Worm (Caenorhabditis elegans) whole organism, midembryonic: ENCODE data around the gene Y43C5A.2.

Source experiments
- T22C8.4 ChIP-seq: fragments of 200-800 bp; sonication (Bioruptor generic); IDR thresholded peaks from 2 replicates; pipeline ENCODE4 v1.3.6; 2022; ENCODE audit warnings: missing genetic modification characterization, missing compliant biosample characterization
- cog-1 ChIP-seq: sonication (generic microtip); optimal IDR thresholded peaks from 2 replicates; lab custom pipeline; 2016; ENCODE audit warnings: missing genetic modification characterization, missing compliant biosample characterization
- flt-1 ChIP-seq: fragments of 200-800 bp; sonication (Bioruptor generic); IDR thresholded peaks from 2 replicates; pipeline ENCODE4 v1.3.6; 2022; ENCODE audit warnings: missing genetic modification characterization, missing compliant biosample characterization
- klf-2 ChIP-seq: fragments of 200-800 bp; sonication (Bioruptor generic); conservative IDR thresholded peaks from 2 replicates; pipeline ENCODE4 v1.3.6; 2022; ENCODE audit warnings: missing genetic modification reagents, missing genetic modification characterization, missing compliant biosample characterization
- med-1 ChIP-seq: sonication (generic microtip); optimal IDR thresholded peaks from 2 replicates; lab custom pipeline; 2017; ENCODE audit warnings: missing genetic modification characterization, mild to moderate bottlenecking, missing compliant biosample characterization, antibody characterized with exemption, missing genetic modification reagents; ENCODE audit not compliant: insufficient read depth
- ref-1 ChIP-seq: fragments of 200-800 bp; sonication (Bioruptor generic); conservative IDR thresholded peaks from 2 replicates; pipeline ENCODE4 v1.3.6; 2022; ENCODE audit warnings: missing genetic modification reagents, missing genetic modification characterization, missing compliant biosample characterization
- tab-1 ChIP-seq: fragments of 200-800 bp; sonication (Bioruptor generic); IDR thresholded peaks from 2 replicates; pipeline ENCODE4 v1.3.6; 2022; ENCODE audit warnings: missing genetic modification characterization, missing compliant biosample characterization
- ztf-23 ChIP-seq: fragments of 200-800 bp; sonication (Bioruptor generic); IDR thresholded peaks from 2 replicates; pipeline ENCODE4 v1.3.6; 2022; ENCODE audit warnings: missing genetic modification reagents, missing genetic modification characterization, missing compliant biosample characterization
- ztf-29 ChIP-seq: fragments of 200-800 bp; sonication (Bioruptor generic); IDR thresholded peaks from 2 replicates; pipeline ENCODE4 v1.3.6; 2022; ENCODE audit warnings: missing genetic modification reagents, missing genetic modification characterization, missing compliant biosample characterization

The Y43C5A.2 gene

ce11 chrIV:10269137-10269933, at the start of gene Y43C5A.2, which contains the start of gene nspd-7:
Gene Y43C5A.2 (plus strand): TSS chrIV:10269883.
Gene nspd-7 (minus strand): TSS chrIV:10269187.
- no peak for TF ChIP-seq ztf-29 (GFP tag; lab: Robert Waterston, UW)
- no peak for TF ChIP-seq flt-1 (GFP tag; lab: Robert Waterston, UW)
- no peak for TF ChIP-seq cog-1
- TF ChIP-seq med-1 (GFP tag; lab: Kevin White, UChicago) = no peak

ce11 chrIV:10221187-10221586, 48.5 kb upstream of the Y43C5A.2 start, which contains the start of gene tram-1:
Gene tram-1 (minus strand): TSS chrIV:10221287.
- no peak for TF ChIP-seq klf-2 (GFP tag; lab: Robert Waterston, UW)
- TF ChIP-seq ztf-29 (GFP tag; lab: Robert Waterston, UW) = no peak
- no peak for TF ChIP-seq med-1 (GFP tag; lab: Kevin White, UChicago)
- no peak for TF ChIP-seq tab-1
- no peak for TF ChIP-seq flt-1 (GFP tag; lab: Robert Waterston, UW)
- TF ChIP-seq ztf-23 (GFP tag; lab: Robert Waterston, UW) = no peak
- TF ChIP-seq ref-1 (GFP tag; lab: Robert Waterston, UW) = no peak
- TF ChIP-seq cog-1 = no peak
- no peak for TF ChIP-seq T22C8.4 (GFP tag; lab: Robert Waterston, UW)

- no peak for TF ChIP-seq T22C8.4 (GFP tag; lab: Robert Waterston, UW)
- TF ChIP-seq ztf-29 (GFP tag; lab: Robert Waterston, UW) = 0 out of 2 replicates have a peak, but pooled peaks have one; percentile 44
- TF ChIP-seq cog-1 = peak; percentile 58
Observed at ce11 chrIV:10222122-10222589, 47.5 kb upstream of the Y43C5A.2 start, which contains the start of gene C24F3.2. Gene C24F3.2 (plus strand): TSS chrIV:10222539.

DNA sequence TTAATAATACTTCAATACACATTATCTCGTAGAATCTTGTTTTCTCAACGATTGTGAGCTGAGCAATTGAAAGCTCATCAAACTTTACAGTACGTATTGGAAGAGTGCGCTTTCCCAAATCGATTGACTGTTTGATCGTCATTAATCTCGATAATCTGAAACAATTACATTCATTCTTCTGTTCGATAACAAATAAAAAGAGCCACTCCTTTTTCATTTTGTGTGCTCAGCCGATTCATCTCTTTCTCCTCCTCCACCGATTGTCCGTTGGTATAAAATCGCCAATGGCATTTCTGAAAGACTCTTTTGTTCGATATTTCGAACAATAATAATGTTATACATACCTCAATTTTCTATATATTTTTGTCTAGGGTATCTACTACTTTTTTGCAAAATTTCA, 46.0 kb upstream of the Y43C5A.2 start, which contains the start of gene nas-12:
nas-12 (plus strand) TSS at position 301 of the 400 bp plus-strand sequence.
- TF ChIP-seq ref-1 (GFP tag; lab: Robert Waterston, UW) (no peak), flt-1 (GFP tag; lab: Robert Waterston, UW) (no peak), tab-1 (no peak), cog-1 (no peak), T22C8.4 (GFP tag; lab: Robert Waterston, UW) (no peak)

DNA sequence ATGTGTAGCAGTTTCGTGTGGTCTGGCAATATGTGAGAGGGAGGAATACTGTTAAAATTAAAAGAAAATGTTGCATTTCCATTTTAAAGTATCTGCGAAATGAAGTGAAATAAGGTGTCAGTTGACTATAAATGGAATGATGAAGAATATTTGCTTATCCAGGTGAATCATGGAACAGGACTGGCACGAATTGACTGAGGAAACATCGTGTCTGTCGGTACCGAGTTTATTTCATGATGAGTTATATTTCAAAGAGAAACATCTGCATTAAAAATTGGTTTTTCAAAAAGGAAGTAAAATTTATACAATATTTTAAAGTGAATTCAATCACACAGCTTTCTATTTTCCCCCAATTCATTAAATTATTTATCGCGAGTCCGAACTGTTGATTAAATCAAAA, 42.1 kb upstream of the Y43C5A.2 start, which contains the start of gene F01G10.6:
F01G10.6 (minus strand) TSS at position 101 of the 400 bp plus-strand sequence.
- TF ChIP-seq ref-1 (GFP tag; lab: Robert Waterston, UW) (no peak), klf-2 (GFP tag; lab: Robert Waterston, UW) (no peak), cog-1 (no peak), tab-1 (no peak), ztf-29 (GFP tag; lab: Robert Waterston, UW) (no peak), T22C8.4 (GFP tag; lab: Robert Waterston, UW) (no peak), ztf-23 (GFP tag; lab: Robert Waterston, UW) (no peak), flt-1 (GFP tag; lab: Robert Waterston, UW) (no peak), med-1 (GFP tag; lab: Kevin White, UChicago) (no peak)

DNA sequence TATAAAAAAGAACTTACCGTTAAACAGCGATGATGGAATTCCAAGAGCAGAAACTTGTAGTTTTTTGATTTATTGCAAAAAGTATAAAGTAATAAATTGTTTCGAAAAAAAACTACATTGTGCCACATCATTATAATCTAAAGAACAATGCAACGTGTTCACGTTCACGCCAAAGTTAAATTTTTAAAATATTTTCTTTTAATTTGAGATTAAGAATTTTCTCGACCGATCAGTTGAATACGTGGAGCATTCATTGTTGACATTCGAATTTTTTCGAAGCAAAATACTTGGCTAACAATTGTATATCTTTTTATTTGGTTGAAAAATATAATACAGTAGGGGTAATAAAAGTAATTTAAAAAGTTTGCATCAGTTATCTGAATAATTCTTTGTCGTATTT, 38.7 kb upstream of the Y43C5A.2 start, which contains the start of gene F01G10.5:
F01G10.5 (minus strand) TSS at position 101 of the 400 bp plus-strand sequence.
- TF ChIP-seq ztf-23 (GFP tag; lab: Robert Waterston, UW) (no peak), T22C8.4 (GFP tag; lab: Robert Waterston, UW) (no peak)

ce11 chrIV:10232456-10232855, 37.2 kb upstream of the Y43C5A.2 start, which contains the start of gene F01G10.4:
Gene F01G10.4 (minus strand): TSS chrIV:10232556.
- TF ChIP-seq ztf-29 (GFP tag; lab: Robert Waterston, UW) (no peak), T22C8.4 (GFP tag; lab: Robert Waterston, UW) (no peak), klf-2 (GFP tag; lab: Robert Waterston, UW) (no peak), med-1 (GFP tag; lab: Kevin White, UChicago) (no peak), ztf-23 (GFP tag; lab: Robert Waterston, UW) (no peak), cog-1 (no peak), ref-1 (GFP tag; lab: Robert Waterston, UW) (no peak), flt-1 (GFP tag; lab: Robert Waterston, UW) (no peak), tab-1 (no peak)

DNA sequence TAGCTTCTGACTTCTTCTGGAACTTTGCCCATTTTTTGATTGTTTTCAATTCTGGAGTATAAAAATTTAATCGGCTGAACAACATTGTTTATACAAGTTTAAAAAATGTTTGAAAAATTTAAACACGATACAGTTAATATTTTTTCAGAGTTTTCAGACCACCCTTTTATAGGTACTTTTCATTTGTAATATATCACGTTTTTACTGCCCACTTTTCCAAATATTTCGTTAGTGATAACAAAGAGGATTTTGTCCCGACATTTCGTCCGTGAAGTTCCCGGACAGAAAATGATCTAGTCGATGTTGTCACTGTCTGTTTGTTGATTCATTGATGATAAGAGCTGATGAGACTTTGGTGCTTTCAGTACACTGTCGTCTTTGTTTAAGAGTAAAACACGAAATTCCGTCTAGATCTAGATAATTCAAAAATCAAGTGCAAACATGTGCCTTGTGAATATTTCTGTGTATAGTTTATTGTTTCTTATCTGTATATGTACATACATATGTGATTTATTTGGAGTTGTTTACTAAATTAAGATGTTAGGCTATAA, 34.3 kb upstream of the Y43C5A.2 start, which contains the start of gene ech-9:
ech-9 (minus strand) TSS at position 51 of the 551 bp plus-strand sequence.
- TF ChIP-seq klf-2 (GFP tag; lab: Robert Waterston, UW) (no peak), cog-1 (no peak), ref-1 (GFP tag; lab: Robert Waterston, UW) (no peak), flt-1 (GFP tag; lab: Robert Waterston, UW) (no peak), med-1 (GFP tag; lab: Kevin White, UChicago) (no peak), tab-1 (no peak), ztf-29 (GFP tag; lab: Robert Waterston, UW) (no peak), ztf-23 (GFP tag; lab: Robert Waterston, UW) (no peak), T22C8.4 (GFP tag; lab: Robert Waterston, UW) (no peak)

ce11 chrIV:10236106-10236505, 33.6 kb upstream of the Y43C5A.2 start:
- no peak for TF ChIP-seq ztf-29 (GFP tag; lab: Robert Waterston, UW)
- TF ChIP-seq med-1 (GFP tag; lab: Kevin White, UChicago) = no peak
- no peak for TF ChIP-seq T22C8.4 (GFP tag; lab: Robert Waterston, UW)
- no peak for TF ChIP-seq klf-2 (GFP tag; lab: Robert Waterston, UW)
- TF ChIP-seq cog-1 = no peak
- no peak for TF ChIP-seq ztf-23 (GFP tag; lab: Robert Waterston, UW)
- TF ChIP-seq flt-1 (GFP tag; lab: Robert Waterston, UW) = no peak
- no peak for TF ChIP-seq tab-1
- no peak for TF ChIP-seq ref-1 (GFP tag; lab: Robert Waterston, UW)
